Worm (Caenorhabditis elegans) whole organism, late embryonic: ENCODE results near the gene M01F1.4.

Experiments used
- C38D4.7 ChIP-seq: fragments of 200-800 bp; sonication (Bioruptor generic); optimal IDR thresholded peaks from 2 replicates; lab custom pipeline; 2018; ENCODE audit warnings: mild to moderate bottlenecking, missing genetic modification characterization, moderate library complexity, missing compliant biosample characterization
- F13H6.1 ChIP-seq: sonication (generic microtip); optimal IDR thresholded peaks from 2 replicates; lab custom pipeline; 2016; ENCODE audit warnings: missing genetic modification characterization, missing compliant biosample characterization
- K09A11.1 ChIP-seq: sonication (generic microtip); optimal IDR thresholded peaks from 2 replicates; lab custom pipeline; 2017; ENCODE audit warnings: antibody characterized with exemption, mild to moderate bottlenecking, missing genetic modification characterization, missing compliant biosample characterization; ENCODE audit not compliant: insufficient read depth
- ama-1 ChIP-seq: fragments of 150-350 bp; optimal IDR thresholded peaks from 2 replicates; lab custom pipeline; 2014
- ceh-22 ChIP-seq: sonication (generic microtip); optimal IDR thresholded peaks from 2 replicates; lab custom pipeline; 2017; ENCODE audit warnings: missing biosample characterization, missing genetic modification characterization
- ceh-30 ChIP-seq: fragments of 150-350 bp; optimal IDR thresholded peaks from 2 replicates; lab custom pipeline; 2014; ENCODE audit warnings: missing biosample characterization, missing genetic modification characterization
- ceh-31 ChIP-seq: sonication (generic microtip); optimal IDR thresholded peaks from 2 replicates; lab custom pipeline; 2016; ENCODE audit warnings: missing genetic modification characterization, missing compliant biosample characterization
- ceh-45 ChIP-seq: fragments of 200-800 bp; sonication (Bioruptor generic); IDR thresholded peaks from 2 replicates; pipeline ENCODE4 v1.3.6; 2022; ENCODE audit warnings: missing genetic modification reagents, missing genetic modification characterization, missing compliant biosample characterization
- ceh-48 ChIP-seq: sonication (generic microtip); optimal IDR thresholded peaks from 2 replicates; lab custom pipeline; 2016; ENCODE audit warnings: missing genetic modification characterization, inconsistent platforms, missing compliant biosample characterization
- ceh-9 ChIP-seq: sonication (generic microtip); optimal IDR thresholded peaks from 2 replicates; lab custom pipeline; 2016; ENCODE audit warnings: mild to moderate bottlenecking, missing genetic modification characterization, inconsistent platforms, missing compliant biosample characterization
- dmd-4 ChIP-seq: sonication (generic microtip); optimal IDR thresholded peaks from 2 replicates; lab custom pipeline; 2016; ENCODE audit warnings: borderline replicate concordance, missing genetic modification characterization, missing compliant biosample characterization
- dve-1 ChIP-seq: sonication (generic microtip); optimal IDR thresholded peaks from 2 replicates; lab custom pipeline; 2017; ENCODE audit warnings: antibody characterized with exemption, mild to moderate bottlenecking, missing genetic modification characterization, missing compliant biosample characterization
- elt-2 ChIP-seq: sonication (generic microtip); optimal IDR thresholded peaks from 2 replicates; lab custom pipeline; 2016; ENCODE audit warnings: missing genetic modification reagents, missing genetic modification characterization, missing compliant biosample characterization
- elt-4 ChIP-seq: sonication (generic microtip); optimal IDR thresholded peaks from 2 replicates; lab custom pipeline; 2016; ENCODE audit warnings: missing genetic modification characterization, missing compliant biosample characterization
- fkh-10 ChIP-seq: fragments of 150-350 bp; optimal IDR thresholded peaks from 2 replicates; lab custom pipeline; 2014; ENCODE audit warnings: missing biosample characterization, missing genetic modification reagents, missing genetic modification characterization
- gmeb-2 ChIP-seq: sonication (generic microtip); optimal IDR thresholded peaks from 2 replicates; lab custom pipeline; 2016; ENCODE audit warnings: missing genetic modification characterization, inconsistent platforms, missing compliant biosample characterization
- hlh-15 ChIP-seq: sonication (generic microtip); optimal IDR thresholded peaks from 2 replicates; lab custom pipeline; 2016; ENCODE audit warnings: missing genetic modification characterization, missing compliant biosample characterization
- hlh-30 ChIP-seq: sonication (generic microtip); optimal IDR thresholded peaks from 2 replicates; lab custom pipeline; 2017; ENCODE audit warnings: antibody characterized with exemption, missing genetic modification characterization, missing compliant biosample characterization; ENCODE audit not compliant: insufficient read depth
- lin-11 ChIP-seq: fragments of 200-800 bp; sonication (Bioruptor generic); optimal IDR thresholded peaks from 2 replicates; lab custom pipeline; 2018; ENCODE audit warnings: mild to moderate bottlenecking, missing genetic modification characterization, missing compliant biosample characterization
- mec-3 ChIP-seq: sonication (generic microtip); optimal IDR thresholded peaks from 2 replicates; lab custom pipeline; 2016; ENCODE audit warnings: borderline replicate concordance, missing genetic modification characterization, missing compliant biosample characterization
- odd-2 ChIP-seq: sonication (generic microtip); optimal IDR thresholded peaks from 2 replicates; lab custom pipeline; 2017; ENCODE audit warnings: antibody characterized with exemption, mild to moderate bottlenecking, missing genetic modification characterization, missing compliant biosample characterization
- pag-3 ChIP-seq: sonication (generic microtip); optimal IDR thresholded peaks from 2 replicates; lab custom pipeline; 2016; ENCODE audit warnings: missing compliant biosample characterization, missing genetic modification characterization, borderline replicate concordance
- pat-9 ChIP-seq: fragments of 200-800 bp; sonication (Bioruptor generic); optimal IDR thresholded peaks from 2 replicates; lab custom pipeline; 2018; ENCODE audit warnings: mild to moderate bottlenecking, missing genetic modification characterization, moderate library complexity, missing compliant biosample characterization
- pha-2 ChIP-seq: sonication (generic microtip); optimal IDR thresholded peaks from 2 replicates; lab custom pipeline; 2017; ENCODE audit warnings: mild to moderate bottlenecking, missing genetic modification characterization, missing compliant biosample characterization
- pros-1 ChIP-seq: fragments of 150-350 bp; optimal IDR thresholded peaks from 2 replicates; lab custom pipeline; 2014; ENCODE audit warnings: missing biosample characterization, missing genetic modification reagents, missing genetic modification characterization
- ref-2 ChIP-seq: sonication (generic microtip); optimal IDR thresholded peaks from 2 replicates; lab custom pipeline; 2016; ENCODE audit warnings: missing genetic modification characterization, missing compliant biosample characterization
- rnt-1 ChIP-seq: sonication (generic microtip); optimal IDR thresholded peaks from 2 replicates; lab custom pipeline; 2016; ENCODE audit warnings: missing genetic modification characterization, missing compliant biosample characterization
- sox-2 ChIP-seq: fragments of 200-800 bp; sonication (Bioruptor generic); IDR thresholded peaks from 2 replicates; pipeline ENCODE4 v1.3.6; 2022; ENCODE audit warnings: missing genetic modification reagents, missing genetic modification characterization, missing compliant biosample characterization
- syd-9 ChIP-seq: sonication (generic microtip); optimal IDR thresholded peaks from 2 replicates; lab custom pipeline; 2016; ENCODE audit warnings: mild to moderate bottlenecking, missing genetic modification characterization, moderate library complexity, missing compliant biosample characterization
- tbx-2 ChIP-seq: sonication (generic microtip); optimal IDR thresholded peaks from 2 replicates; lab custom pipeline; 2016; ENCODE audit warnings: missing genetic modification characterization, missing compliant biosample characterization
- tbx-7 ChIP-seq: sonication (generic microtip); optimal IDR thresholded peaks from 2 replicates; lab custom pipeline; 2016; ENCODE audit warnings: missing genotype, missing genetic modification characterization, missing compliant biosample characterization
- ttx-3 ChIP-seq: sonication (generic microtip); optimal IDR thresholded peaks from 2 replicates; lab custom pipeline; 2016; ENCODE audit warnings: missing genetic modification reagents, missing genetic modification characterization, missing compliant biosample characterization
- unc-42 ChIP-seq: sonication (generic microtip); optimal IDR thresholded peaks from 2 replicates; lab custom pipeline; 2016; ENCODE audit warnings: missing genotype, missing genetic modification characterization, missing compliant biosample characterization
- zip-5 ChIP-seq: sonication (generic microtip); optimal IDR thresholded peaks from 2 replicates; lab custom pipeline; 2016; ENCODE audit warnings: missing genetic modification characterization, missing compliant biosample characterization
- ztf-16 ChIP-seq: sonication (generic microtip); optimal IDR thresholded peaks from 2 replicates; lab custom pipeline; 2017; ENCODE audit warnings: missing genetic modification characterization, missing compliant biosample characterization

M01F1.4 gene

ce11 chrIII:3509908-3510307, at the start of gene M01F1.4, which contains the start of gene mrpl-35:
M01F1.4 (minus strand) TSS chrIII:3510033.
mrpl-35 (plus strand) TSS chrIII:3510237.
- TF ChIP-seq K09A11.1 (tag; lab: Kevin White, UChicago): no peak
- TF ChIP-seq unc-42 (tag; lab: Kevin White, UChicago): peak; percentile 35
- TF ChIP-seq ama-1: no peak

ce11 chrIII:3553349-3553748, 43.5 kb upstream of the M01F1.4 start, which contains the start of gene C54C6.4:
C54C6.4 (plus strand) TSS chrIII:3553649.
- TF ChIP-seq mec-3 (tag; lab: Kevin White, UChicago) (no peak), ttx-3 (tag; lab: Kevin White, UChicago) (no peak), tbx-2 (no peak), ceh-9 (tag; lab: Kevin White, UChicago) (no peak), pat-9 (no peak), dve-1 (tag; lab: Kevin White, UChicago) (no peak), ceh-31 (tag; lab: Kevin White, UChicago) (no peak), syd-9 (no peak), ama-1 (no peak), rnt-1 (tag; lab: Kevin White, UChicago) (no peak), gmeb-2 (tag; lab: Kevin White, UChicago) (no peak), ceh-22 (tag; lab: Kevin White, UChicago) (no peak)

ce11 chrIII:3550364-3550763, 40.5 kb upstream of the M01F1.4 start:
- TF ChIP-seq odd-2 (tag; lab: Kevin White, UChicago): no peak
- TF ChIP-seq ceh-48 (tag; lab: Kevin White, UChicago): no peak
- TF ChIP-seq hlh-30 (tag; lab: Kevin White, UChicago): no peak
- no peak for TF ChIP-seq ref-2 (tag; lab: Kevin White, UChicago)
- TF ChIP-seq ztf-16 (tag; lab: Kevin White, UChicago): no peak
- TF ChIP-seq tbx-7 (tag; lab: Kevin White, UChicago): no peak

- TF ChIP-seq elt-2 (tag; lab: Kevin White, UChicago): no peak
- TF ChIP-seq dve-1 (tag; lab: Kevin White, UChicago): no peak
- TF ChIP-seq fkh-10: no peak
- no peak for TF ChIP-seq pros-1
- TF ChIP-seq elt-4 (tag; lab: Kevin White, UChicago): no peak
These were observed 39.9 kb upstream of the M01F1.4 start, which contains the start of gene C54C6.5 for ce11 chrIII:3549750-3550149. C54C6.5 (minus strand) TSS chrIII:3549850.

- TF ChIP-seq ttx-3 (tag; lab: Kevin White, UChicago) (no peak), dmd-4 (no peak), F13H6.1 (no peak)
These were observed 38.2 kb upstream of the M01F1.4 start, which contains the start of gene C54C6.11 for ce11 chrIII:3548017-3548416. C54C6.11 (plus strand) TSS chrIII:3548317.

ce11 chrIII:3546323-3546722, 36.5 kb upstream of the M01F1.4 start, which contains the start of gene C54C6.7:
C54C6.7 (minus strand) TSS chrIII:3546423.
- no peak for TF ChIP-seq lin-11
- no peak for TF ChIP-seq odd-2 (tag; lab: Kevin White, UChicago)
- TF ChIP-seq sox-2 (GFP tag; lab: Robert Waterston, UW): no peak
- no peak for TF ChIP-seq C38D4.7 (GFP tag; lab: Kevin White, UChicago)
- TF ChIP-seq pha-2 (tag; lab: Kevin White, UChicago): no peak
- TF ChIP-seq tbx-2: no peak
- no peak for TF ChIP-seq ceh-30 (tag; lab: Kevin White, UChicago)
- no peak for TF ChIP-seq hlh-15 (tag; lab: Kevin White, UChicago)
- TF ChIP-seq ceh-45 (GFP tag; lab: Robert Waterston, UW): no peak
- no peak for TF ChIP-seq zip-5 (tag; lab: Kevin White, UChicago)
- no peak for TF ChIP-seq pag-3
- TF ChIP-seq ceh-31 (tag; lab: Kevin White, UChicago): no peak
